Worm (Caenorhabditis elegans) whole organism, midembryonic: ENCODE results near the gene F29B9.1.

Source experiments
- T22C8.4 ChIP-seq: fragments of 200-800 bp; sonication (Bioruptor generic); IDR thresholded peaks from 2 replicates; pipeline ENCODE4 v1.3.6; 2022; ENCODE audit warnings: missing genetic modification characterization, missing compliant biosample characterization
- cog-1 ChIP-seq: sonication (generic microtip); optimal IDR thresholded peaks from 2 replicates; lab custom pipeline; 2016; ENCODE audit warnings: missing genetic modification characterization, missing compliant biosample characterization
- flt-1 ChIP-seq: fragments of 200-800 bp; sonication (Bioruptor generic); IDR thresholded peaks from 2 replicates; pipeline ENCODE4 v1.3.6; 2022; ENCODE audit warnings: missing genetic modification characterization, missing compliant biosample characterization
- klf-2 ChIP-seq: fragments of 200-800 bp; sonication (Bioruptor generic); conservative IDR thresholded peaks from 2 replicates; pipeline ENCODE4 v1.3.6; 2022; ENCODE audit warnings: missing genetic modification reagents, missing genetic modification characterization, missing compliant biosample characterization
- med-1 ChIP-seq: sonication (generic microtip); optimal IDR thresholded peaks from 2 replicates; lab custom pipeline; 2017; ENCODE audit warnings: missing genetic modification characterization, mild to moderate bottlenecking, missing compliant biosample characterization, antibody characterized with exemption, missing genetic modification reagents; ENCODE audit not compliant: insufficient read depth
- ref-1 ChIP-seq: fragments of 200-800 bp; sonication (Bioruptor generic); conservative IDR thresholded peaks from 2 replicates; pipeline ENCODE4 v1.3.6; 2022; ENCODE audit warnings: missing genetic modification reagents, missing genetic modification characterization, missing compliant biosample characterization
- tab-1 ChIP-seq: fragments of 200-800 bp; sonication (Bioruptor generic); IDR thresholded peaks from 2 replicates; pipeline ENCODE4 v1.3.6; 2022; ENCODE audit warnings: missing genetic modification characterization, missing compliant biosample characterization
- ztf-23 ChIP-seq: fragments of 200-800 bp; sonication (Bioruptor generic); IDR thresholded peaks from 2 replicates; pipeline ENCODE4 v1.3.6; 2022; ENCODE audit warnings: missing genetic modification reagents, missing genetic modification characterization, missing compliant biosample characterization
- ztf-29 ChIP-seq: fragments of 200-800 bp; sonication (Bioruptor generic); IDR thresholded peaks from 2 replicates; pipeline ENCODE4 v1.3.6; 2022; ENCODE audit warnings: missing genetic modification reagents, missing genetic modification characterization, missing compliant biosample characterization

Gene F29B9.1

ce11 chrIV:4665079-4665478, at the start of gene F29B9.1:
Gene F29B9.1, plus strand, starts transcription at chrIV:4665379.
- TF ChIP-seq ztf-23 (GFP tag; lab: Robert Waterston, UW) (no peak), flt-1 (GFP tag; lab: Robert Waterston, UW) (no peak), ztf-29 (GFP tag; lab: Robert Waterston, UW) (no peak), tab-1 (GFP tag; lab: Robert Waterston, UW) (no peak), klf-2 (no peak), cog-1 (tag; lab: Kevin White, UChicago) (no peak), ref-1 (GFP tag; lab: Robert Waterston, UW) (no peak), T22C8.4 (GFP tag; lab: Robert Waterston, UW) (no peak)

- TF ChIP-seq ztf-23 (GFP tag; lab: Robert Waterston, UW): no peak
- TF ChIP-seq klf-2: no peak
- TF ChIP-seq flt-1 (GFP tag; lab: Robert Waterston, UW): no peak
- TF ChIP-seq ztf-29 (GFP tag; lab: Robert Waterston, UW): no peak
- no peak for TF ChIP-seq tab-1 (GFP tag; lab: Robert Waterston, UW)
- TF ChIP-seq ref-1 (GFP tag; lab: Robert Waterston, UW): no peak
- no peak for TF ChIP-seq cog-1 (tag; lab: Kevin White, UChicago)
- no peak for TF ChIP-seq med-1 (GFP tag; lab: Kevin White, UChicago)
- TF ChIP-seq T22C8.4 (GFP tag; lab: Robert Waterston, UW): no peak
Observed at ce11 chrIV:4623852-4624251, 41.3 kb upstream of the F29B9.1 start.

ce11 chrIV:4633393-4633792, 31.8 kb upstream of the F29B9.1 start, which contains the start of gene R105.1:
Gene R105.1, plus strand, starts transcription at chrIV:4633693.
- TF ChIP-seq ztf-23 (GFP tag; lab: Robert Waterston, UW): no peak
- no peak for TF ChIP-seq T22C8.4 (GFP tag; lab: Robert Waterston, UW)
- no peak for TF ChIP-seq cog-1 (tag; lab: Kevin White, UChicago)
- TF ChIP-seq ztf-29 (GFP tag; lab: Robert Waterston, UW): no peak
- no peak for TF ChIP-seq ref-1 (GFP tag; lab: Robert Waterston, UW)
- TF ChIP-seq tab-1 (GFP tag; lab: Robert Waterston, UW): no peak
- no peak for TF ChIP-seq klf-2
- TF ChIP-seq flt-1 (GFP tag; lab: Robert Waterston, UW): no peak
- no peak for TF ChIP-seq med-1 (GFP tag; lab: Kevin White, UChicago)

- TF ChIP-seq klf-2 (no peak), cog-1 (tag; lab: Kevin White, UChicago) (no peak), ztf-29 (GFP tag; lab: Robert Waterston, UW) (no peak)
Observed at ce11 chrIV:4636001-4636400, 29.2 kb upstream of the F29B9.1 start, which contains the start of gene R105.5. Gene R105.5, plus strand, starts transcription at chrIV:4636301.

- TF ChIP-seq tab-1 (GFP tag; lab: Robert Waterston, UW): no peak
- TF ChIP-seq flt-1 (GFP tag; lab: Robert Waterston, UW): no peak
- no peak for TF ChIP-seq T22C8.4 (GFP tag; lab: Robert Waterston, UW)
- no peak for TF ChIP-seq cog-1 (tag; lab: Kevin White, UChicago)
- no peak for TF ChIP-seq ref-1 (GFP tag; lab: Robert Waterston, UW)
- no peak for TF ChIP-seq med-1 (GFP tag; lab: Kevin White, UChicago)
- no peak for TF ChIP-seq ztf-23 (GFP tag; lab: Robert Waterston, UW)
- no peak for TF ChIP-seq klf-2
- no peak for TF ChIP-seq ztf-29 (GFP tag; lab: Robert Waterston, UW)
Observed at ce11 chrIV:4637840-4638239, 27.3 kb upstream of the F29B9.1 start, which contains the start of gene F19C7.8. Gene F19C7.8, minus strand, starts transcription at chrIV:4638095.

- TF ChIP-seq flt-1 (GFP tag; lab: Robert Waterston, UW) (no peak), klf-2 (no peak)
Observed at ce11 chrIV:4639352-4639751, 25.8 kb upstream of the F29B9.1 start.

- no peak for TF ChIP-seq ztf-23 (GFP tag; lab: Robert Waterston, UW)
- TF ChIP-seq flt-1 (GFP tag; lab: Robert Waterston, UW): no peak
- TF ChIP-seq cog-1 (tag; lab: Kevin White, UChicago): no peak
- TF ChIP-seq ztf-29 (GFP tag; lab: Robert Waterston, UW): no peak
- TF ChIP-seq T22C8.4 (GFP tag; lab: Robert Waterston, UW): no peak
- no peak for TF ChIP-seq med-1 (GFP tag; lab: Kevin White, UChicago)
- TF ChIP-seq klf-2: no peak
- TF ChIP-seq tab-1 (GFP tag; lab: Robert Waterston, UW): no peak
- no peak for TF ChIP-seq ref-1 (GFP tag; lab: Robert Waterston, UW)
Observed at ce11 chrIV:4640941-4641340, 24.2 kb upstream of the F29B9.1 start.

ce11 chrIV:4643577-4643976, 21.6 kb upstream of the F29B9.1 start:
- TF ChIP-seq ztf-29 (GFP tag; lab: Robert Waterston, UW) (peak; percentile 68; the same call in 1 of the 2 replicates), med-1 (GFP tag; lab: Kevin White, UChicago) (no peak), cog-1 (tag; lab: Kevin White, UChicago) (no peak), klf-2 (no peak), tab-1 (GFP tag; lab: Robert Waterston, UW) (no peak), ztf-23 (GFP tag; lab: Robert Waterston, UW) (no peak), ref-1 (GFP tag; lab: Robert Waterston, UW) (0 out of 2 replicates have a peak, but pooled peaks have one; percentile 27), T22C8.4 (GFP tag; lab: Robert Waterston, UW) (no peak), flt-1 (GFP tag; lab: Robert Waterston, UW) (no peak)

ce11 chrIV:4645243-4645642, 19.9 kb upstream of the F29B9.1 start:
- no peak for TF ChIP-seq T22C8.4 (GFP tag; lab: Robert Waterston, UW)
- TF ChIP-seq ztf-29 (GFP tag; lab: Robert Waterston, UW): no peak
- TF ChIP-seq klf-2: no peak

- no peak for TF ChIP-seq T22C8.4 (GFP tag; lab: Robert Waterston, UW)
- TF ChIP-seq klf-2: no peak
Observed at ce11 chrIV:4647385-4647784, 17.8 kb upstream of the F29B9.1 start, which contains the start of gene F29B9.8. Gene F29B9.8, plus strand, starts transcription at chrIV:4647685.
